Worm (Caenorhabditis elegans): Measurements from ENCODE around the gene ZK228.10.
"Not testable (repeated sequence)": the region's sequence is repeated elsewhere in the genome, so short reads cannot be mapped to it uniquely, and the experiment has no call there.

ZK228.10 gene

DNA sequence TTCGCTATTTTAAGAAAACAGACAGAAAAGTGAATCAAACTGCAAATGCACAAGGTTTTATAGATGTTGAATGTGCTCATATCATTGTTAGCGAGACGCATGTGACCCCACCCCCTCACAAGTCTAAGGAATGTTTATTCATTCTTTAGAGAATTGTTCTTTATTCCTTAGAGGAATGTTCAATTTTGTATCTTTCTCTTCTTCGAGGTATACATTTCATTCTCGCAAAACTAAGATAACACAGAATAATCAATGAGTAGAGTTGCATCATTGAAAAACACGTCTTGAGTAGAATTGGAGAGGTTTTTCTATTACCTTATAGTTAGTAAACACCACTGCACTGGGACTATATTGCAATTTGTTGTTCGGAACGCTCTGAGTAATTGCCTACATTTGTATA, 21.7 kb upstream of the ZK228.10 start, which contains the start of gene ZK262.20:
ZK262.20 (minus strand) TSS at position 101 of the 400 bp plus-strand sequence.
- TF ChIP-seq C34B4.2 (tag; optimal IDR thresholded peaks at IDR 0.05) (no peak), unc-130 (tag; optimal IDR thresholded peaks at IDR 0.05) (no peak), hlh-17 (GFP tag; optimal IDR thresholded peaks at IDR 0.05; ENCODE audit: borderline replicate concordance) (no peak), dsc-1 (tag; optimal IDR thresholded peaks at IDR 0.05) (no peak), hpl-2 (GFP tag; optimal IDR thresholded peaks at IDR 0.05) (no peak), fos-1 (tag; optimal IDR thresholded peaks at IDR 0.05) (no peak), nhr-47 (tag; optimal IDR thresholded peaks at IDR 0.05) (no peak), lin-39 (tag; optimal IDR thresholded peaks at IDR 0.05) (no peak), egl-13 (tag; optimal IDR thresholded peaks at IDR 0.05) (no peak), pqm-1 (tag; optimal IDR thresholded peaks at IDR 0.05) (no peak), nhr-71 (tag; optimal IDR thresholded peaks at IDR 0.05) (no peak), ces-1 (GFP tag; optimal IDR thresholded peaks at IDR 0.05) (no peak), zip-4 (GFP tag; optimal IDR thresholded peaks at IDR 0.05) (no peak), lir-3 (tag; optimal IDR thresholded peaks at IDR 0.05; ENCODE audit: poor library complexity) (no peak)

DNA sequence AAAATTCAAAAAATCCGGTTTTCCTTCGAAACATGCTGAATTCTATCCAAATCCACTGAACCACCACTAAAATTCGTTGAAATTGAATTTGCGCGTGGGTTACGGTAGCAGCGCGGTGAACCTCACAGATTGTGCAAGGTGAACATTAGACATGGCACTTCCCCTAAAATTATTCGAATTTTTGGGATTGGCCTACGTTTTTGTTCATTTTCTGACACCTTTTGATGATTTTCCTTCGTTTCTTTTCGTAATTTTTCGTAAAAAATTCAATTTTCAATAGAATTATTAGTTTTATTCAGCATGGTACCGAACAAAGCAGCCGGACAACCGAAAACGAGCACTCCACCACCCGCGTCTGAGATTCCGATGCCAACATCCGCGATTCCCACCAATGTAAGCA, 18.6 kb upstream of the ZK228.10 start, which contains the start of gene ZK262.8:
ZK262.8 (plus strand) TSS at position 301 of the 400 bp plus-strand sequence.
- TF ChIP-seq ceh-8 (GFP tag; optimal IDR thresholded peaks at IDR 0.05) (no peak), nhr-71 (tag; optimal IDR thresholded peaks at IDR 0.05) (no peak), nhr-12 (tag; optimal IDR thresholded peaks at IDR 0.05) (no peak), ztf-4 (tag; optimal IDR thresholded peaks at IDR 0.05) (no peak), ceh-88 (GFP tag; IDR thresholded peaks at IDR 0.05) (no peak), swsn-7 (tag; optimal IDR thresholded peaks at IDR 0.05) (no peak), nhr-90 (tag; optimal IDR thresholded peaks at IDR 0.05; ENCODE audit: poor library complexity) (no peak), isw-1 (GFP tag; IDR thresholded peaks at IDR 0.05) (no peak)

DNA sequence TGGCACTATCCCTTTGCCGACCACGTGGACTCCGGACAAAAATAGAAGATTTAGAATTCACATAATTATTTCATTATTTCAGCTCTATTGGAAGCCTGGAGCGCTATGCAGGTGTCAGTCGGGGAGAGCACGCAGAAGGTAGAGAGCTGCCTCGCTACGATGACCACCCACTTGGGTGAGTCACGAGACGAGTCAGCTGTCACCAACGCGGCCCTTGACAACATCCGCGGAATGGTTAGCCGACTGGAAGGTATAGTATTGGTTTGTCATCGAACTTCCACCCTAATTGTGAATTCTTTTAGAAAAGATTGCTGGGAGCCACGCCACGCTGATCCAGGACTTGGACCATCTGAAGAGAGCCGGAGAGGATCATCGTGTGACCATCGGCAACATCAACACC, 17.2 kb upstream of the ZK228.10 start, which contains the start of gene ZK262.9:
ZK262.9 (plus strand) TSS at position 301 of the 400 bp plus-strand sequence.
- not testable (repeated sequence) for TF ChIP-seq C04F5.9 (tag; optimal IDR thresholded peaks at IDR 0.05); ama-1 (optimal IDR thresholded peaks at IDR 0.05); snpc-4 (tag; optimal IDR thresholded peaks at IDR 0.05)

DNA sequence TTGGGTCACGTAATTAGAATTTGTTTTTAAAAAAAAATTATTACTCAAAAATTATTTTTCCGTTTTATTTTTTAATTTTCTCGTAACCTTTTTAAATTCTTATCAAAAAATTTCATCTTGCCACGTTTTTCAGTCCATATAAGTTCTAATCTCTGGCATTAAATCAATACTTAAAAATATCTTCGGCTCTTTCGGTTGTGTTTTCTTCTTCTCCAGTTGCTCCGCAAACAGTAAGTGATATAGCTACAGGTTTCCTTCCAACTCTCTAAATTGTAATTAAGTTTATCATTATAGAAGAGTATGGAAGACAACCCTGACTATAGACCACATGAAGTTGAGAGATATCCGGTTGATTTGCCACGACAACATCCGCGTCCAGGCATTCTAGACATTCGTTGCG, 12.6 kb upstream of the ZK228.10 start, which contains the start of gene ZK228.1:
ZK228.1 (plus strand) TSS at position 301 of the 400 bp plus-strand sequence.
- TF ChIP-seq Y116A8C.19 (tag; optimal IDR thresholded peaks at IDR 0.05; ENCODE audit: borderline replicate concordance) (no peak), nhr-12 (tag; optimal IDR thresholded peaks at IDR 0.05) (no peak)

DNA sequence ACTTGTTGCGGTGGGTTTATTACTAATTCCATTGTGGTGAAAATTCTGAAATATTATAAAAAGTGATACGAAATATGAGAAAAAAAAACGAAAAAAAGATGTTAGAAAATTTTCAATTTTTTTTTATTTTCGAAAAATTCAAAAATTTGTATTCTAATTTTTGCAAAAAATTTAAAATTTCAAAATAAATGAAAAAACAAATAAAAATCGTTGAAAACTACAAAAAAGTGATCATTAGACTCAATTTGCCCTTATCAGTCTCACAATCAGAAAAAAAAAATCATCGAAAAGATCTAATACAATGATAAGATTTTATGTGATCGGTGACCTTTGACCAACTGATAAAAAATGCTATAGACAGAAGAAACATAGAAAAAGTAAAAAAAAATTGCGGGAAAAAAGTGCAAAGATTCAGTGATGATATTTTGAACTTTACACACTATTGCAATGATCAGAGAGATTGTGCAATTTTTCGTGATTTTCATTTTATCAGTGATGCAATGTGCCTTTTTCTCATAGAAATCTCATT, 4.6 kb downstream of the ZK228.10 start, which contains the start of gene ZK228.3:
ZK228.3 (minus strand) TSS at position 51 of the 529 bp plus-strand sequence.
- TF ChIP-seq elt-3 (tag; optimal IDR thresholded peaks at IDR 0.05): peak in 3 of 6 experiments; percentile 10 to 40 (median 20)
- TF ChIP-seq elt-2 (tag; optimal IDR thresholded peaks at IDR 0.05): peak; percentile 93
- no peak for TF ChIP-seq ztf-11 (tag; optimal IDR thresholded peaks at IDR 0.05)
- TF ChIP-seq nhr-20 (tag; optimal IDR thresholded peaks at IDR 0.05): peak; percentile 30

DNA sequence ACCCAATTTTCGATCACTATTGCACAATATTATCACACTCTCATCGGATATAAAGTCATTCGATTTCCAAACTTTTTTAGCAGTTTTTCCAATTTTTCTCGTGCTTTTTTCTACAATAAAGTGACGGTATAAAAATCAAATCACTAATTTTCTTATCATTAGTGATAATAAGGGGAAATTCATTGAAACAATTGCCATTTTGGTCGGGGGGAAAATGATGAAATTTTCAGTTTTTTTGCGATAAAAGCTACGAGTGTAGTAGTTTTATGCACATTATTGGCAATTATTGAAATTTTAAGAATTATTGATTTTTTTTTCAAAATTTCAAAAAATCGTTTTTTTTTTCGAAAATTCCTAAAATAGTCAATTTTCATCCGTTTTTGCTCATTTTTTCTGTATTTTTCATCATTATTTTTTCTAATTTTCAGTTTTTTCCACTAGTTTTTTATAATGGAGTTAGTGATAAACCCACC, 5.7 kb downstream of the ZK228.10 start, which contains the start of gene ZK228.4:
ZK228.4 (plus strand) TSS at position 423 of the 473 bp plus-strand sequence.
- no peak for TF ChIP-seq ceh-88 (GFP tag; IDR thresholded peaks at IDR 0.05)
- TF ChIP-seq pqm-1 (tag; optimal IDR thresholded peaks at IDR 0.05): peak; percentile 6
- TF ChIP-seq elt-2 (tag; optimal IDR thresholded peaks at IDR 0.05): peak; percentile 55
- TF ChIP-seq ces-1 (GFP tag; optimal IDR thresholded peaks at IDR 0.05): no peak
